Worm (Caenorhabditis elegans) whole organism, L2 larva: ENCODE results near the gene dpf-4.

ENCODE experiments used
- C34F6.9 ChIP-seq: fragments of 150-350 bp; optimal IDR thresholded peaks from 2 replicates; lab custom pipeline; 2014; ENCODE audit warnings: missing biosample characterization, missing genetic modification characterization
- F13H6.1 ChIP-seq: sonication (generic microtip); optimal IDR thresholded peaks from 2 replicates; lab custom pipeline; 2016; ENCODE audit warnings: missing genetic modification characterization, missing compliant biosample characterization
- R02D3.7 ChIP-seq: fragments of 150-350 bp; optimal IDR thresholded peaks from 2 replicates; lab custom pipeline; 2014; ENCODE audit warnings: missing biosample characterization, missing genetic modification characterization
- Y55F3AM.14 ChIP-seq: fragments of 200-800 bp; sonication (Bioruptor generic); optimal IDR thresholded peaks from 2 replicates; lab custom pipeline; 2018; ENCODE audit warnings: mild to moderate bottlenecking, missing genetic modification characterization, missing compliant biosample characterization
- ZK546.5 ChIP-seq: sonication (generic microtip); optimal IDR thresholded peaks from 2 replicates; lab custom pipeline; 2017; ENCODE audit warnings: missing biosample characterization, missing genetic modification characterization
- alr-1 ChIP-seq: fragments of 150-350 bp; optimal IDR thresholded peaks from 2 replicates; lab custom pipeline; 2014; ENCODE audit warnings: missing biosample characterization, missing genetic modification characterization
- aly-2 ChIP-seq: fragments of 150-350 bp; optimal IDR thresholded peaks from 2 replicates; lab custom pipeline; 2014; ENCODE audit warnings: missing biosample characterization, missing genetic modification characterization
- ama-1 ChIP-seq: fragments of 150-350 bp; optimal IDR thresholded peaks from 2 replicates; lab custom pipeline; 2018; ENCODE audit warnings: inconsistent platforms
- blmp-1 ChIP-seq: sonication (generic microtip); optimal IDR thresholded peaks from 2 replicates; lab custom pipeline; 2017; ENCODE audit warnings: missing genetic modification characterization, mild to moderate bottlenecking, missing compliant biosample characterization, antibody characterized with exemption, moderate library complexity; ENCODE audit not compliant: insufficient read depth
- ceh-16 ChIP-seq: fragments of 150-350 bp; optimal IDR thresholded peaks from 2 replicates; lab custom pipeline; 2014; ENCODE audit warnings: missing biosample characterization, missing genetic modification characterization
- ceh-82 ChIP-seq: fragments of 150-350 bp; optimal IDR thresholded peaks from 2 replicates; lab custom pipeline; 2014; ENCODE audit warnings: missing biosample characterization, missing genetic modification characterization
- crh-2 ChIP-seq: sonication (generic microtip); optimal IDR thresholded peaks from 2 replicates; lab custom pipeline; 2017; ENCODE audit warnings: missing biosample characterization, missing genetic modification characterization
- dmd-4 ChIP-seq: sonication (generic microtip); optimal IDR thresholded peaks from 2 replicates; lab custom pipeline; 2017; ENCODE audit warnings: missing biosample characterization, missing genetic modification characterization
- egl-27 ChIP-seq: sonication (generic microtip); optimal IDR thresholded peaks from 3 replicates; lab custom pipeline; 2017; ENCODE audit warnings: missing biosample characterization, missing genetic modification reagents, missing genetic modification characterization
- elt-1 ChIP-seq: fragments of 150-350 bp; optimal IDR thresholded peaks from 2 replicates; lab custom pipeline; 2014; ENCODE audit warnings: missing biosample characterization, missing genetic modification characterization
- elt-3 ChIP-seq: sonication (generic microtip); optimal IDR thresholded peaks from 2 replicates; lab custom pipeline; 2017; ENCODE audit warnings: missing biosample characterization, missing genetic modification characterization
- fos-1 ChIP-seq: fragments of 150-350 bp; optimal IDR thresholded peaks from 2 replicates; lab custom pipeline; 2014; ENCODE audit warnings: missing biosample characterization, missing genetic modification characterization
- gmeb-1 ChIP-seq: fragments of 150-350 bp; optimal IDR thresholded peaks from 2 replicates; lab custom pipeline; 2014; ENCODE audit warnings: missing biosample characterization, missing genetic modification characterization
- lin-11 ChIP-seq: fragments of 150-350 bp; sonication (generic microtip); optimal IDR thresholded peaks from 2 replicates; lab custom pipeline; 2014; ENCODE audit warnings: missing biosample characterization, missing genetic modification characterization, inconsistent platforms, mixed read lengths
- lin-13 ChIP-seq: fragments of 150-350 bp; optimal IDR thresholded peaks from 2 replicates; lab custom pipeline; 2014; ENCODE audit warnings: missing biosample characterization, missing genetic modification reagents, missing genetic modification characterization
- lin-39 ChIP-seq: fragments of 150-350 bp; optimal IDR thresholded peaks from 2 replicates; lab custom pipeline; 2014; ENCODE audit warnings: missing biosample characterization, missing genetic modification reagents, missing genetic modification characterization
- lsy-2 ChIP-seq, 2 experiments: fragments of 150-350 bp in 1 of 2; sonication (generic microtip) in 1 of 2; optimal IDR thresholded peaks; 2 replicates each; lab custom pipeline; 2014 to 2017; ENCODE audit warnings: missing biosample characterization in 2 of 2, missing genetic modification characterization in 2 of 2
- mab-5 ChIP-seq: fragments of 150-350 bp; optimal IDR thresholded peaks from 2 replicates; lab custom pipeline; 2014; ENCODE audit warnings: missing biosample characterization, missing genetic modification characterization
- mbf-1 ChIP-seq: sonication (generic microtip); optimal IDR thresholded peaks from 2 replicates; lab custom pipeline; 2017; ENCODE audit warnings: missing biosample characterization, missing genetic modification characterization
- nhr-10 ChIP-seq: sonication (generic microtip); optimal IDR thresholded peaks from 2 replicates; lab custom pipeline; 2017; ENCODE audit warnings: missing biosample characterization, missing genetic modification characterization
- nhr-11 ChIP-seq: fragments of 150-350 bp; optimal IDR thresholded peaks from 2 replicates; lab custom pipeline; 2014; ENCODE audit warnings: missing biosample characterization, missing genetic modification characterization
- nhr-12 ChIP-seq: fragments of 150-350 bp; optimal IDR thresholded peaks from 2 replicates; lab custom pipeline; 2014; ENCODE audit warnings: missing biosample characterization, missing genetic modification characterization
- nhr-129 ChIP-seq: fragments of 150-350 bp; optimal IDR thresholded peaks from 2 replicates; lab custom pipeline; 2014; ENCODE audit warnings: missing biosample characterization, missing genetic modification characterization
- nhr-21 ChIP-seq: fragments of 150-350 bp; optimal IDR thresholded peaks from 2 replicates; lab custom pipeline; 2014; ENCODE audit warnings: missing biosample characterization, missing genetic modification characterization
- nhr-23 ChIP-seq: fragments of 150-350 bp; optimal IDR thresholded peaks from 2 replicates; lab custom pipeline; 2014; ENCODE audit warnings: missing biosample characterization, missing genetic modification reagents, missing genetic modification characterization
- nhr-237 ChIP-seq: fragments of 150-350 bp; optimal IDR thresholded peaks from 2 replicates; lab custom pipeline; 2014; ENCODE audit warnings: missing biosample characterization, missing genetic modification characterization
- nhr-25 ChIP-seq: fragments of 150-350 bp; sonication (generic microtip); optimal IDR thresholded peaks from 3 replicates; lab custom pipeline; 2014; ENCODE audit warnings: missing biosample characterization, missing genetic modification characterization
- nhr-6 ChIP-seq: fragments of 150-350 bp; optimal IDR thresholded peaks from 2 replicates; lab custom pipeline; 2014; ENCODE audit warnings: missing biosample characterization, missing genetic modification characterization
- nhr-77 ChIP-seq: fragments of 150-350 bp; optimal IDR thresholded peaks from 2 replicates; lab custom pipeline; 2014; ENCODE audit warnings: missing biosample characterization, missing genetic modification characterization
- peb-1 ChIP-seq: fragments of 150-350 bp; optimal IDR thresholded peaks from 2 replicates; lab custom pipeline; 2014; ENCODE audit warnings: missing biosample characterization, missing genetic modification characterization
- sem-4 ChIP-seq: fragments of 150-350 bp; optimal IDR thresholded peaks from 2 replicates; lab custom pipeline; 2014; ENCODE audit warnings: missing biosample characterization, missing genetic modification reagents, missing genetic modification characterization
- skn-1 ChIP-seq: sonication (generic microtip); optimal IDR thresholded peaks from 2 replicates; lab custom pipeline; 2017; ENCODE audit warnings: missing biosample characterization, missing genetic modification characterization
- sma-3 ChIP-seq: sonication (generic microtip); optimal IDR thresholded peaks from 2 replicates; lab custom pipeline; 2016; ENCODE audit warnings: missing genetic modification reagents, missing genetic modification characterization, missing compliant biosample characterization
- snpc-4 ChIP-seq: fragments of 150-350 bp; optimal IDR thresholded peaks from 2 replicates; lab custom pipeline; 2014; ENCODE audit warnings: missing biosample characterization, missing genetic modification characterization
- unc-39 ChIP-seq: fragments of 150-350 bp; optimal IDR thresholded peaks from 2 replicates; lab custom pipeline; 2014; ENCODE audit warnings: missing biosample characterization, missing genetic modification characterization
- unc-55 ChIP-seq: fragments of 150-350 bp; sonication (generic microtip); optimal IDR thresholded peaks from 3 replicates; lab custom pipeline; 2014; ENCODE audit warnings: missing biosample characterization, missing genetic modification reagents, missing genetic modification characterization
- ztf-1 ChIP-seq: fragments of 200-800 bp; sonication (Bioruptor generic); conservative IDR thresholded peaks from 2 replicates; pipeline ENCODE4 v1.3.6; 2022; ENCODE audit warnings: missing genetic modification characterization, missing compliant biosample characterization
- ztf-11 ChIP-seq: sonication (generic microtip); optimal IDR thresholded peaks from 2 replicates; lab custom pipeline; 2017; ENCODE audit warnings: missing biosample characterization, missing genetic modification characterization
- ztf-4 ChIP-seq: fragments of 150-350 bp; optimal IDR thresholded peaks from 2 replicates; lab custom pipeline; 2014; ENCODE audit warnings: missing biosample characterization, missing genetic modification characterization

dpf-4 gene

DNA sequence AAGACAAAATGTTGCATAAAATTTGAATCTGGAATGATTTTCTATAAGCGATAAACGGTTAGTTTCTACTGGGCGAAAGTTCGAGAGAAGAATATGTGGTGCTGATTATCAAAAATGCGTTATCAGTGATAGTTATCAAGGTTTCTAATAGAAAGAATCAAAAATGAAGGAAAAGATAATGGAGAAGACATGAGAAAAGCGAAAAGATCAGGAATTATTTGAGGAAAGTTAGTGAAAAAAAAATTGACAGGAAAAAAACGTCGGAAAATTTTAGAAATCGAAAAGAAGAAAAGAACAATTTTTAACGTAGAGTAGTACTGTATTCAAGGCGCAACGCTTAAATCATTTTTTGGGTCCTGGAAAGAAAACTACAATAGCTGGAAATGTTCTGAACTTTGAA, 4.7 kb downstream of the dpf-4 start, which contains the start of gene dnpp-1:
Gene dnpp-1, minus strand, starts transcription at position 30 of the 400 bp plus-strand sequence.
- TF ChIP-seq alr-1 (no peak), C34F6.9 (tag; lab: Kevin White, UChicago) (no peak), fos-1 (tag; lab: Kevin White, UChicago) (peak; percentile 87), skn-1 (tag; lab: Kevin White, UChicago) (peak; percentile 72), crh-2 (tag; lab: Kevin White, UChicago) (peak; percentile 63)
- TF ChIP-seq, all 48 proteins: peak for 3

DNA sequence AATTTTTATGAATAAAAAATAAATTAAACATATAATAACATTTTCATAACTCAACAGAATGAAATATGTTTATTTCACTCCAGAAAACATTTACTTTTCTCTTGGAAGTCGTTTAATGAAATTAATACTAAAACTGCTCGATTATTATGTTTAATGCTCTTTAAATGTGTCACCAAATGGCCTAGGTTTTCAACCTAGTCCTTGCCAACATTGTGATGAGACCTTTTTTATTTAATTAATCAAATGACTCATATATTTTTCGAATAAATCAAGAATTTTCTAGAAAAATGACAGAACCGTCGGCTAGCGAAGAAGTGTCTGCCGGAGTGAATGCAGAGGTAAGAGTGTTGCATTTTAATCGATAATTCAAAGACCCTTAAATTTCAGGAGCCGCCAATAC, 5.2 kb downstream of the dpf-4 start, which contains the start of gene rabn-5:
Gene rabn-5, plus strand, starts transcription at position 284 of the 400 bp plus-strand sequence.
- TF ChIP-seq fos-1 (tag; lab: Kevin White, UChicago) (peak; percentile 57), C34F6.9 (tag; lab: Kevin White, UChicago) (peak; percentile 53), snpc-4 (tag; lab: Kevin White, UChicago) (no peak)

DNA sequence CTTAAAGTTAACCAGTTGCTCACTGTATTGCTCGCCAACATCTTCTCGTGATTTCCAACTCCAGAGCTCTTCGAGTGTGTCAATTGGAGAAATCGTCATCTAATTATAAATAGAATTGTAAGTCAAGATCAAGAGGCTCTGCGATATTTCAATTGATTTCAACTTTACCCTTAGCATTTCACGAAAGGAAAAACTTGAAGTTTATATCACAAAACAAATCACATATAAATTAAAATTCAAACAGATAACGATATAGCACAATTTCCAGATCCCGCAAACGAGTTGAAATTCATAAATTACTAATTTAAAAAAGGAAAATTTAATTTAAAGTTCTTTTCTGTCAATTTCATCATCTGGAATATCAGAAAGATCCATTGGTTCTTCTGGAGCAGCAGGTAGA, 9.3 kb downstream of the dpf-4 start, which contains the start of gene eng-1:
Gene eng-1, minus strand, starts transcription at position 101 of the 400 bp plus-strand sequence.
- TF ChIP-seq alr-1: no peak

DNA sequence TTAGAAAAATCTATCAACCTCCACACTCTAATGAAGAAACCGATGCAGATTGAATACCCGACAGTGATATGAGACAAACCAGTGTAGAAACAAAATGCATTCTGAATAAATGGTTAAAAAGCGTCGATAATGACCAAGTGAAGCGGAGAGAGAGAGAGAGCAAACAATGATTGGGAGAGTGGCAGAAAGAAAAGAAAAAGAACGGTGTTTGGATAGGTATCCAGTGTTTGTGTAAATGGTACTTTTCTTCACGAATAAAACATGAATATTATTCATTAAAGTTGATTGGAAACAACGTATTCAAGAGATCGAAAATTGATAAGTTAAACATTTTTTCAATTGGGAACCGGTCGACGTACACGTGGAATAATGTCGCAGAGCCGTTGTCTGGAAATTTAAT, 10.3 kb downstream of the dpf-4 start, which contains the start of gene F01F1.15:
Gene F01F1.15, minus strand, starts transcription at position 101 of the 400 bp plus-strand sequence.
- TF ChIP-seq ztf-11 (tag; lab: Kevin White, UChicago) (no peak), mbf-1 (tag; lab: Kevin White, UChicago) (no peak), lin-13 (no peak), nhr-23 (tag; lab: Kevin White, UChicago) (no peak), lsy-2 (tag; optimal IDR thresholded peaks at IDR 0.05; lab: Kevin White, UChicago) (no peak), skn-1 (tag; lab: Kevin White, UChicago) (no peak), alr-1 (no peak), ZK546.5 (tag; lab: Kevin White, UChicago) (no peak), elt-3 (tag; lab: Kevin White, UChicago) (no peak), mab-5 (tag; lab: Kevin White, UChicago) (no peak)

DNA sequence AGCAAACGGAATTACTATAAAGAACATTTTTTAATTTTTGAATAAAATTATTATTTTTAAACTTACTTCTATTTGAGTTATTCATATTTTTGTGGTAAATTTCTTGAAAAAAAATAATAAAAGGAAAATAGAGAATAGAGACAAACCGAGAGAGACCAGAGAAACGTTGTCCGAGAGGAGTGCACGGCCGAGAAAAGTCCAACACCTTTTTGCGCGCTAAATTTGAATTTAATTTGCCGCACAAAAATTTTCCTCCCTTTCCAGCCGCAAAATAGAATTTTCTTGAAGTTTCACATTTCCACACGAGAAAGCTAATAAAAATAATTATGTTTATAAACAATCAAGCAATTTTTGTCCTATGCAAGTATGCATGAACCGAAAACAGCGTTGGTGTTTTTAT, 12.7 kb downstream of the dpf-4 start, which contains the start of the genes F01F1.11 and F01F1.3:
Gene F01F1.11, minus strand, starts transcription at position 118 of the 400 bp plus-strand sequence.
Gene F01F1.3, plus strand, starts transcription at position 179 of the 400 bp plus-strand sequence.
- TF ChIP-seq fos-1 (tag; lab: Kevin White, UChicago) (peak; percentile 33), sem-4 (peak; percentile 8), nhr-23 (tag; lab: Kevin White, UChicago) (no peak), ama-1 (lab: Kevin White, UChicago) (no peak), F13H6.1 (tag; lab: Kevin White, UChicago) (peak; percentile 79), lin-13 (peak; percentile 69), ztf-4 (tag; lab: Kevin White, UChicago) (peak; percentile 5), nhr-6 (tag; lab: Kevin White, UChicago) (peak; percentile 52), blmp-1 (peak; percentile 25), gmeb-1 (tag; lab: Kevin White, UChicago) (peak; percentile 95), elt-3 (tag; lab: Kevin White, UChicago) (no peak), skn-1 (tag; lab: Kevin White, UChicago) (no peak), R02D3.7 (tag; lab: Kevin White, UChicago) (no peak), nhr-237 (tag; lab: Kevin White, UChicago) (no peak), ceh-82 (no peak), ZK546.5 (tag; lab: Kevin White, UChicago) (no peak), egl-27 (tag; lab: Kevin White, UChicago) (peak; percentile 68), Y55F3AM.14 (GFP tag; lab: Kevin White, UChicago) (no peak), nhr-25 (tag; lab: Kevin White, UChicago) (peak; percentile 77), ceh-16 (tag; lab: Kevin White, UChicago) (no peak), nhr-11 (tag; lab: Kevin White, UChicago) (no peak), aly-2 (no peak), mbf-1 (tag; lab: Kevin White, UChicago) (no peak), nhr-10 (tag; lab: Kevin White, UChicago) (no peak), lin-39 (tag; lab: Kevin White, UChicago) (no peak), nhr-12 (tag; lab: Kevin White, UChicago) (no peak), sma-3 (peak; percentile 88), snpc-4 (tag; lab: Kevin White, UChicago) (peak; percentile 30), nhr-129 (tag; lab: Kevin White, UChicago) (peak; percentile 40), lin-11 (tag; lab: Kevin White, UChicago) (peak; percentile 52), unc-39 (tag; lab: Kevin White, UChicago) (no peak), unc-55 (GFP tag; lab: Kevin White, UChicago) (peak; percentile 84), ztf-11 (tag; lab: Kevin White, UChicago) (no peak), elt-1 (no peak), nhr-21 (peak; percentile 76), dmd-4 (no peak), ztf-1 (GFP tag; lab: Robert Waterston, UW) (no peak), nhr-77 (peak; percentile 11), C34F6.9 (tag; lab: Kevin White, UChicago) (peak; percentile 60), peb-1 (no peak)
